ENCODE assay signal across 5 worm cellular contexts in genomic region chrX:3159542-3159941, ce11.
A peak's percentile ranks its signal among the peaks of the same experiment; 100 is the strongest.
TF ChIP-seq lines count a peak whose summit lies in the region.

Gene gcc-1 (plus strand): TSS chrX:3159940.

TF ChIP-seq in whole organism, L1 larva, 84 proteins besides CTCF, POLR2A, EP300 and RAD21 (continues in another document):
- TF ChIP-seq xbp-1 (tag; optimal IDR thresholded peaks at IDR 0.05; lab: Kevin White, UChicago) (peak; percentile 43), efl-3 (GFP tag; optimal IDR thresholded peaks at IDR 0.05; lab: Kevin White, UChicago) (no peak), hpl-2 (GFP tag; optimal IDR thresholded peaks at IDR 0.05; lab: Kevin White, UChicago) (no peak), lin-35 (GFP tag; optimal IDR thresholded peaks at IDR 0.05; lab: Kevin White, UChicago) (peak; percentile 11 to 63), lin-39 (tag; optimal IDR thresholded peaks at IDR 0.05; lab: Kevin White, UChicago) (no peak), fkh-4 (tag; optimal IDR thresholded peaks at IDR 0.05; lab: Kevin White, UChicago; ENCODE audit: borderline replicate concordance) (no peak), snpc-4 (tag; optimal IDR thresholded peaks at IDR 0.05; lab: Kevin White, UChicago) (no peak), blmp-1 (tag; optimal IDR thresholded peaks at IDR 0.05; lab: Kevin White, UChicago) (peak; percentile 75), nhr-77 (tag; optimal IDR thresholded peaks at IDR 0.05; lab: Kevin White, UChicago) (peak; percentile 2), pag-3 (tag; optimal IDR thresholded peaks at IDR 0.05; lab: Kevin White, UChicago; ENCODE audit: borderline replicate concordance, insufficient read depth) (peak; percentile 13), unc-130 (tag; optimal IDR thresholded peaks at IDR 0.05; lab: Kevin White, UChicago) (peak; percentile 31), dpl-1 (GFP tag; optimal IDR thresholded peaks at IDR 0.05; lab: Kevin White, UChicago) (peak in 2 of 3 experiments; percentile 23 to 31), swsn-7 (tag; optimal IDR thresholded peaks at IDR 0.05; lab: Kevin White, UChicago) (peak; percentile 46), dsc-1 (tag; optimal IDR thresholded peaks at IDR 0.05; lab: Kevin White, UChicago) (peak; percentile 10), lsy-2 (tag; optimal IDR thresholded peaks at IDR 0.05; lab: Kevin White, UChicago) (peak; percentile 5 to 59), nhr-71 (tag; optimal IDR thresholded peaks at IDR 0.05; lab: Kevin White, UChicago) (peak; percentile 63), rnt-1 (tag; optimal IDR thresholded peaks at IDR 0.05; lab: Kevin White, UChicago) (no peak), sox-4 (tag; optimal IDR thresholded peaks at IDR 0.05; lab: Kevin White, UChicago) (no peak)

TF ChIP-seq in whole organism, L3 larva, 47 proteins besides CTCF, POLR2A, EP300 and RAD21 (continues in another document):
- no peak for TF ChIP-seq snpc-4 (tag; optimal IDR thresholded peaks at IDR 0.05; lab: Kevin White, UChicago)
- TF ChIP-seq ceh-9 (tag; optimal IDR thresholded peaks at IDR 0.05; lab: Kevin White, UChicago) = no peak
- no peak for TF ChIP-seq nhr-237 (tag; optimal IDR thresholded peaks at IDR 0.05; lab: Kevin White, UChicago)
- TF ChIP-seq mdl-1 (tag; optimal IDR thresholded peaks at IDR 0.05; lab: Kevin White, UChicago) = no peak
- TF ChIP-seq tbx-2 (tag; optimal IDR thresholded peaks at IDR 0.05; lab: Kevin White, UChicago) = no peak
- no peak for TF ChIP-seq fkh-10 (GFP tag; optimal IDR thresholded peaks at IDR 0.05; lab: Kevin White, UChicago)
- TF ChIP-seq ceh-82 (tag; optimal IDR thresholded peaks at IDR 0.05; lab: Kevin White, UChicago) = no peak
- no peak for TF ChIP-seq ztf-11 (tag; optimal IDR thresholded peaks at IDR 0.05; lab: Kevin White, UChicago)
- TF ChIP-seq zag-1 (tag; optimal IDR thresholded peaks at IDR 0.05; lab: Kevin White, UChicago) = no peak
- TF ChIP-seq nhr-43 (tag; optimal IDR thresholded peaks at IDR 0.05; lab: Kevin White, UChicago; ENCODE audit: poor library complexity, severe bottlenecking) = peak; percentile 56
- TF ChIP-seq ceh-28 (tag; optimal IDR thresholded peaks at IDR 0.05; lab: Kevin White, UChicago) = no peak
- no peak for TF ChIP-seq fos-1 (tag; optimal IDR thresholded peaks at IDR 0.05; lab: Kevin White, UChicago)
- no peak for TF ChIP-seq eor-1 (tag; optimal IDR thresholded peaks at IDR 0.05; lab: Kevin White, UChicago)
- no peak for TF ChIP-seq pqm-1 (tag; optimal IDR thresholded peaks at IDR 0.05; lab: Kevin White, UChicago)
- peak; percentile 90 for TF ChIP-seq R02D3.7 (tag; optimal IDR thresholded peaks at IDR 0.05; lab: Kevin White, UChicago)
- TF ChIP-seq elt-2 (tag; optimal IDR thresholded peaks at IDR 0.05; lab: Kevin White, UChicago) = peak; percentile 12
- TF ChIP-seq unc-62 (GFP tag; optimal IDR thresholded peaks at IDR 0.05; lab: Kevin White, UChicago) = no peak
- no peak for TF ChIP-seq egl-5 (tag; optimal IDR thresholded peaks at IDR 0.05; lab: Kevin White, UChicago)
- TF ChIP-seq nfya-1 (tag; optimal IDR thresholded peaks at IDR 0.05; lab: Kevin White, UChicago; ENCODE audit: insufficient read depth) = peak; percentile 47

TF ChIP-seq in whole organism, early embryonic, 17 proteins besides CTCF, POLR2A, EP300 and RAD21:
- TF ChIP-seq tbx-37 (GFP tag; conservative IDR thresholded peaks at IDR 0.05; lab: Robert Waterston, UW) (0 out of 2 replicates have a peak, but pooled peaks have one; percentile 21), pes-1 (GFP tag; IDR thresholded peaks at IDR 0.05; lab: Robert Waterston, UW) (no peak), hmg-4 (GFP tag; optimal IDR thresholded peaks at IDR 0.05; lab: Kevin White, UChicago) (no peak), flt-1 (GFP tag; IDR thresholded peaks at IDR 0.05; lab: Robert Waterston, UW) (0 out of 2 replicates have a peak, but pooled peaks have one; percentile 9), ceh-36 (tag; optimal IDR thresholded peaks at IDR 0.05; lab: Kevin White, UChicago) (no peak), B0310.2 (tag; optimal IDR thresholded peaks at IDR 0.05; lab: Kevin White, UChicago) (no peak), ets-7 (tag; optimal IDR thresholded peaks at IDR 0.05; lab: Kevin White, UChicago) (no peak)

TF ChIP-seq in whole organism, midembryonic, 9 proteins besides CTCF, POLR2A, EP300 and RAD21:
- TF ChIP-seq ztf-23 (GFP tag; IDR thresholded peaks at IDR 0.05; lab: Robert Waterston, UW) (no peak), cog-1 (tag; optimal IDR thresholded peaks at IDR 0.05; lab: Kevin White, UChicago) (peak; percentile 24), ref-1 (GFP tag; conservative IDR thresholded peaks at IDR 0.05; lab: Robert Waterston, UW) (no peak), T22C8.4 (GFP tag; IDR thresholded peaks at IDR 0.05; lab: Robert Waterston, UW) (0 out of 2 replicates have a peak, but pooled peaks have one; percentile 27), ztf-29 (GFP tag; IDR thresholded peaks at IDR 0.05; lab: Robert Waterston, UW) (no peak)

TF ChIP-seq in whole organism, young adult, 124 proteins besides CTCF, POLR2A, EP300 and RAD21:
- TF ChIP-seq madf-3 (GFP tag; IDR thresholded peaks at IDR 0.05; lab: Robert Waterston, UW) (0 out of 2 replicates have a peak, but pooled peaks have one; percentile 5), zim-3 (tag; optimal IDR thresholded peaks at IDR 0.05; lab: Kevin White, UChicago) (no peak), nhr-27 (tag; optimal IDR thresholded peaks at IDR 0.05; lab: Kevin White, UChicago) (no peak), efl-1 (GFP tag; optimal IDR thresholded peaks at IDR 0.05; lab: Kevin White, UChicago) (no peak), pha-4 (tag; optimal IDR thresholded peaks at IDR 0.05; lab: Kevin White, UChicago) (peak; percentile 0), ekl-4 (GFP tag; IDR thresholded peaks at IDR 0.05; lab: Robert Waterston, UW) (no peak), F33H1.4 (GFP tag; IDR thresholded peaks at IDR 0.05; lab: Robert Waterston, UW) (no peak), Y53G8AR.9 (GFP tag; conservative IDR thresholded peaks at IDR 0.05; lab: Robert Waterston, UW) (no peak), attf-3 (GFP tag; conservative IDR thresholded peaks at IDR 0.05; lab: Robert Waterston, UW) (peak; percentile 89), F49E8.2 (tag; optimal IDR thresholded peaks at IDR 0.05; lab: Kevin White, UChicago; ENCODE audit: insufficient read depth) (no peak), snpc-1.1 (tag; optimal IDR thresholded peaks at IDR 0.05; lab: Kevin White, UChicago; ENCODE audit: insufficient read depth) (no peak), C17E4.6 (GFP tag; IDR thresholded peaks at IDR 0.05; lab: Robert Waterston, UW) (no peak)

Comparison
In these comparisons a context has a peak if more than half of its experiments do, and no peak if none do; other contexts are left out.
1. Of the 8 proteins assayed by ChIP-seq in both whole organism, young adult and whole organism, L1 larva: peak only in whole organism, young adult: none; only in whole organism, L1 larva: dpl-1, efl-1, lin-35, nhr-90 and unc-130; in both: none; in neither: 3.